Worm (Caenorhabditis elegans) whole organism, L4 larva: Measurements from ENCODE around the gene F53A9.6.

Source experiments
- dpl-1 ChIP-seq: fragments of 150-350 bp; optimal IDR thresholded peaks from 2 replicates; lab custom pipeline; 2014; ENCODE audit warnings: missing biosample characterization, missing genetic modification reagents, missing genetic modification characterization
- lin-13 ChIP-seq: fragments of 150-350 bp; optimal IDR thresholded peaks from 2 replicates; lab custom pipeline; 2014; ENCODE audit warnings: missing biosample characterization, missing genetic modification reagents, missing genetic modification characterization
- nhr-76 ChIP-seq: fragments of 150-350 bp; optimal IDR thresholded peaks from 2 replicates; lab custom pipeline; 2014; ENCODE audit warnings: missing biosample characterization, missing genetic modification characterization
- nhr-77 ChIP-seq: fragments of 150-350 bp; optimal IDR thresholded peaks from 2 replicates; lab custom pipeline; 2014; ENCODE audit warnings: missing biosample characterization, missing genetic modification characterization

- TF ChIP-seq nhr-77 (no peak), lin-13 (no peak), nhr-76 (no peak), dpl-1 (no peak)
Measured at ce11 chrX:8752546-8752945, 38.9 kb upstream of the F53A9.6 start.
